Worm (Caenorhabditis elegans) whole organism, late embryonic: ENCODE data around the gene srbc-37.

ENCODE experiments used
- hlh-15 ChIP-seq: sonication (generic microtip); optimal IDR thresholded peaks from 2 replicates; lab custom pipeline; 2016; ENCODE audit warnings: missing genetic modification characterization, missing compliant biosample characterization
- npax-4 ChIP-seq: sonication (generic microtip); optimal IDR thresholded peaks from 2 replicates; lab custom pipeline; 2016; ENCODE audit warnings: missing genetic modification characterization, missing compliant biosample characterization
- unc-3 ChIP-seq, 2 experiments: fragments of 200-800 bp in 1 of 2; sonication (Bioruptor generic) in 1 of 2; sonication (generic microtip) in 1 of 2; conservative IDR thresholded peaks in 1 of 2; optimal IDR thresholded peaks in 1 of 2; 2 replicates each; pipeline versions ENCODE4 v1.3.6 to Lab custom; 2016 to 2022; ENCODE audit warnings: missing compliant biosample characterization in 2 of 2, missing genetic modification characterization in 2 of 2, missing genetic modification reagents in 1 of 2
- unc-55 ChIP-seq: sonication (generic microtip); optimal IDR thresholded peaks from 2 replicates; lab custom pipeline; 2017; ENCODE audit warnings: missing biosample characterization, missing genetic modification reagents, missing genetic modification characterization

- TF ChIP-seq unc-55 (GFP tag; lab: Kevin White, UChicago) (no peak), unc-3 (GFP tag; conservative IDR thresholded peaks at IDR 0.05; lab: Robert Waterston, UW) (no peak), unc-3 (tag; optimal IDR thresholded peaks at IDR 0.05; lab: Kevin White, UChicago) (no peak), npax-4 (no peak), hlh-15 (no peak)
These were observed 25.7 kb upstream of the srbc-37 start, which contains the start of the genes fbxa-72 and srx-21 for ce11 chrV:676550-677084.
